Worm (Caenorhabditis elegans): ENCODE data around the gene cla-1.
A peak's percentile ranks its signal among the peaks of the same experiment; 100 is the strongest.
"Not testable (repeated sequence)": the region's sequence is repeated elsewhere in the genome, so short reads cannot be mapped to it uniquely, and the experiment has no call there.

The cla-1 gene

ce11 chrIV:7556265-7556866 is 32.4 kb upstream of the cla-1 start, which contains the start of the genes F49E8.7, F49E8.8 and nprl-2:
Gene F49E8.7 (minus strand): TSS chrIV:7556365.
Gene F49E8.8 (plus strand): TSS chrIV:7556637.
Gene nprl-2 (plus strand): TSS chrIV:7556816.
- TF ChIP-seq tab-1 (GFP tag; IDR thresholded peaks at IDR 0.05) (no peak), klf-2 (GFP tag; conservative IDR thresholded peaks at IDR 0.05) (no peak), ztf-29 (GFP tag; IDR thresholded peaks at IDR 0.05) (no peak), T22C8.4 (GFP tag; IDR thresholded peaks at IDR 0.05) (no peak), ztf-23 (GFP tag; IDR thresholded peaks at IDR 0.05) (no peak), flt-1 (GFP tag; IDR thresholded peaks at IDR 0.05) (no peak), med-1 (GFP tag; optimal IDR thresholded peaks at IDR 0.05; ENCODE audit: insufficient read depth) (no peak), cog-1 (tag; optimal IDR thresholded peaks at IDR 0.05) (no peak), ref-1 (GFP tag; conservative IDR thresholded peaks at IDR 0.05) (no peak)

- no peak for TF ChIP-seq cog-1 (tag; optimal IDR thresholded peaks at IDR 0.05)
- TF ChIP-seq ref-1 (GFP tag; conservative IDR thresholded peaks at IDR 0.05) = no peak
- no peak for TF ChIP-seq ztf-23 (GFP tag; IDR thresholded peaks at IDR 0.05)
- no peak for TF ChIP-seq tab-1 (GFP tag; IDR thresholded peaks at IDR 0.05)
- no peak for TF ChIP-seq med-1 (GFP tag; optimal IDR thresholded peaks at IDR 0.05; ENCODE audit: insufficient read depth)
- TF ChIP-seq flt-1 (GFP tag; IDR thresholded peaks at IDR 0.05) = no peak
- TF ChIP-seq T22C8.4 (GFP tag; IDR thresholded peaks at IDR 0.05) = no peak
- TF ChIP-seq klf-2 (GFP tag; conservative IDR thresholded peaks at IDR 0.05) = no peak
- no peak for TF ChIP-seq ztf-29 (GFP tag; IDR thresholded peaks at IDR 0.05)
Observed at ce11 chrIV:7558653-7559052, 30.1 kb upstream of the cla-1 start.

ce11 chrIV:7559237-7559636 is 29.5 kb upstream of the cla-1 start:
- TF ChIP-seq ztf-29 (GFP tag; IDR thresholded peaks at IDR 0.05) (no peak), tab-1 (GFP tag; IDR thresholded peaks at IDR 0.05) (no peak), med-1 (GFP tag; optimal IDR thresholded peaks at IDR 0.05; ENCODE audit: insufficient read depth) (no peak), flt-1 (GFP tag; IDR thresholded peaks at IDR 0.05) (no peak), ztf-23 (GFP tag; IDR thresholded peaks at IDR 0.05) (no peak), klf-2 (GFP tag; conservative IDR thresholded peaks at IDR 0.05) (no peak)

ce11 chrIV:7561614-7562142 is 27.1 kb upstream of the cla-1 start, which contains the start of gene ima-3:
Gene ima-3 (minus strand): TSS chrIV:7561664.
- TF ChIP-seq ref-1 (GFP tag; conservative IDR thresholded peaks at IDR 0.05) (no peak), ztf-29 (GFP tag; IDR thresholded peaks at IDR 0.05) (no peak), cog-1 (tag; optimal IDR thresholded peaks at IDR 0.05) (no peak), tab-1 (GFP tag; IDR thresholded peaks at IDR 0.05) (no peak), ztf-23 (GFP tag; IDR thresholded peaks at IDR 0.05) (no peak), klf-2 (GFP tag; conservative IDR thresholded peaks at IDR 0.05) (no peak), T22C8.4 (GFP tag; IDR thresholded peaks at IDR 0.05) (no peak)

ce11 chrIV:7563850-7564249 is 24.9 kb upstream of the cla-1 start, which contains the start of gene F32E10.9:
Gene F32E10.9 (minus strand): TSS chrIV:7563950.
- not testable (repeated sequence) for TF ChIP-seq ztf-29 (GFP tag; IDR thresholded peaks at IDR 0.05); ztf-23 (GFP tag; IDR thresholded peaks at IDR 0.05); cog-1 (tag; optimal IDR thresholded peaks at IDR 0.05)

- no peak for TF ChIP-seq cog-1 (tag; optimal IDR thresholded peaks at IDR 0.05)
- no peak for TF ChIP-seq ztf-29 (GFP tag; IDR thresholded peaks at IDR 0.05)
- no peak for TF ChIP-seq med-1 (GFP tag; optimal IDR thresholded peaks at IDR 0.05; ENCODE audit: insufficient read depth)
- TF ChIP-seq ztf-23 (GFP tag; IDR thresholded peaks at IDR 0.05) = no peak
- no peak for TF ChIP-seq tab-1 (GFP tag; IDR thresholded peaks at IDR 0.05)
- no peak for TF ChIP-seq ref-1 (GFP tag; conservative IDR thresholded peaks at IDR 0.05)
- no peak for TF ChIP-seq klf-2 (GFP tag; conservative IDR thresholded peaks at IDR 0.05)
- no peak for TF ChIP-seq flt-1 (GFP tag; IDR thresholded peaks at IDR 0.05)
- TF ChIP-seq T22C8.4 (GFP tag; IDR thresholded peaks at IDR 0.05) = no peak
Observed at ce11 chrIV:7567557-7568010, 21.1 kb upstream of the cla-1 start, which contains the start of gene F32E10.8. Gene F32E10.8 (plus strand): TSS chrIV:7567607.

- no peak for TF ChIP-seq T22C8.4 (GFP tag; IDR thresholded peaks at IDR 0.05)
Observed at ce11 chrIV:7568593-7568992, 20.1 kb upstream of the cla-1 start, which contains the start of gene clec-180. Gene clec-180 (plus strand): TSS chrIV:7568893.

- TF ChIP-seq ztf-29 (GFP tag; IDR thresholded peaks at IDR 0.05) (peak; percentile 97), cog-1 (tag; optimal IDR thresholded peaks at IDR 0.05) (peak; percentile 89), klf-2 (GFP tag; conservative IDR thresholded peaks at IDR 0.05) (peak; percentile 94), T22C8.4 (GFP tag; IDR thresholded peaks at IDR 0.05) (peak; percentile 94), med-1 (GFP tag; optimal IDR thresholded peaks at IDR 0.05; ENCODE audit: insufficient read depth) (peak; percentile 89), ztf-23 (GFP tag; IDR thresholded peaks at IDR 0.05) (peak; percentile 96), ref-1 (GFP tag; conservative IDR thresholded peaks at IDR 0.05) (peak; percentile 92), tab-1 (GFP tag; IDR thresholded peaks at IDR 0.05) (peak; percentile 97), flt-1 (GFP tag; IDR thresholded peaks at IDR 0.05) (peak; percentile 97)
Observed at ce11 chrIV:7573944-7574343, 14.8 kb upstream of the cla-1 start.

ce11 chrIV:7575147-7575768 is 13.5 kb upstream of the cla-1 start, which contains the start of gene cec-4:
Gene cec-4 (plus strand): TSS chrIV:7575718.
- TF ChIP-seq tab-1 (GFP tag; IDR thresholded peaks at IDR 0.05) = no peak
- 0 out of 2 replicates have a peak, but pooled peaks have one; percentile 8 for TF ChIP-seq T22C8.4 (GFP tag; IDR thresholded peaks at IDR 0.05)

- TF ChIP-seq flt-1 (GFP tag; IDR thresholded peaks at IDR 0.05) (no peak), med-1 (GFP tag; optimal IDR thresholded peaks at IDR 0.05; ENCODE audit: insufficient read depth) (no peak), cog-1 (tag; optimal IDR thresholded peaks at IDR 0.05) (no peak), ztf-23 (GFP tag; IDR thresholded peaks at IDR 0.05) (no peak), T22C8.4 (GFP tag; IDR thresholded peaks at IDR 0.05) (no peak), tab-1 (GFP tag; IDR thresholded peaks at IDR 0.05) (no peak), klf-2 (GFP tag; conservative IDR thresholded peaks at IDR 0.05) (no peak), ztf-29 (GFP tag; IDR thresholded peaks at IDR 0.05) (no peak), ref-1 (GFP tag; conservative IDR thresholded peaks at IDR 0.05) (no peak)
Observed at ce11 chrIV:7578281-7578680, 10.4 kb upstream of the cla-1 start, which contains the start of gene F32E10.5. Gene F32E10.5 (minus strand): TSS chrIV:7578381.

All from whole organism, midembryonic.